Worm (Caenorhabditis elegans) whole organism, L4/young adult: ENCODE results near the gene pcca-1.

Experiments
- W03F9.2 ChIP-seq: fragments of 150-350 bp; optimal IDR thresholded peaks from 2 replicates; lab custom pipeline; 2014; ENCODE audit warnings: missing biosample characterization, missing genetic modification characterization
- dao-5 ChIP-seq: sonication (generic microtip); optimal IDR thresholded peaks from 2 replicates; lab custom pipeline; 2016; ENCODE audit warnings: missing genotype, missing genetic modification characterization, moderate library complexity, missing compliant biosample characterization
- him-1 ChIP-seq: sonication (generic microtip); optimal IDR thresholded peaks from 2 replicates; lab custom pipeline; 2016; ENCODE audit warnings: missing genotype, missing genetic modification reagents, missing genetic modification characterization, missing compliant biosample characterization

The pcca-1 gene

ce11 chrX:7645313-7645712, 15.5 kb downstream of the pcca-1 start, which contains the start of gene F26A10.2:
Gene F26A10.2, minus strand, starts transcription at chrX:7645413.
- no peak for TF ChIP-seq him-1 (tag; lab: Kevin White, UChicago)
- no peak for TF ChIP-seq dao-5 (tag; lab: Kevin White, UChicago)
- TF ChIP-seq W03F9.2 (tag; lab: Kevin White, UChicago), result no peak

DNA sequence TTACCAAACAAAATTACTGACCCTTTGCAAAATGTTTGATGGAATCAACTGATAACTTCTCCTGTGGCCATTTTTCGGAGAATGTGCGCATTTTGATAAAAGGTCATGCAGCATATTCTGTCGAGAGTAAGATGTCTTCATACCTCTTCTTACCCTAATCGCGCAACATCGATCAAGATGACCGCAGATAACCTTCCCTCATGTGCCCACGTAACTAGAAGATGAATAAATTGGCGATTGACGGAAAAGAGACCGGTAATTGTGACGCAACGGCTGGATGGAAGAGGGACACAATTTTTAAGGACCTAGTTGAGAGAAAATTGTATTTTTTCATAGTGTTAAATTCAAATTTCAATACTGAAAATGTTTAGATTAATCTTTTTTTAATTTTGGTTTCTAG, 20.0 kb downstream of the pcca-1 start:
- TF ChIP-seq him-1 (tag; lab: Kevin White, UChicago) (no peak), dao-5 (tag; lab: Kevin White, UChicago) (no peak), W03F9.2 (tag; lab: Kevin White, UChicago) (no peak)

DNA sequence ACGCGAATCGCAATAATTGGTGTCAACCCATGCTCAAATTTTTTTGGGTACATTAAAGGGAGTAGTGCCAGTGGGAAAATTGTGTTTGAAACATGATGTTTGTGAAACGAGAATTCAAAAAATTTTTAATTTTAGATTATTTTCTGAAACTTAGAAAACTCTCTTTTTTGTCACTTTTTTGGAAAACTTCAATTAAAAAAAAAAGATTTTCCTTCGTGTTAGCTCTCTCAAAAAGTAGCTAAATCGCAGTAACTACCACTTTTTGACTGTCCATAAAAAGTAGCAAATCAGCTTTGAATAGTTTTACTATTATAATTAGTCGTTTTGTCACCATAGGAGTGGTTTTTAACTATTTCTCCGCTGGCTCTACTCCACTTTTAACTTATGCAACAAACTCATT, 20.4 kb downstream of the pcca-1 start:
- TF ChIP-seq dao-5 (tag; lab: Kevin White, UChicago) (no peak), W03F9.2 (tag; lab: Kevin White, UChicago) (no peak), him-1 (tag; lab: Kevin White, UChicago) (no peak)

ce11 chrX:7638790-7639189, 22.0 kb downstream of the pcca-1 start:
- TF ChIP-seq dao-5 (tag; lab: Kevin White, UChicago) (no peak), him-1 (tag; lab: Kevin White, UChicago) (no peak), W03F9.2 (tag; lab: Kevin White, UChicago) (no peak)

- no peak for TF ChIP-seq dao-5 (tag; lab: Kevin White, UChicago)
- no peak for TF ChIP-seq W03F9.2 (tag; lab: Kevin White, UChicago)
- TF ChIP-seq him-1 (tag; lab: Kevin White, UChicago), result no peak
Observed at ce11 chrX:7636037-7636436, 24.7 kb downstream of the pcca-1 start.

DNA sequence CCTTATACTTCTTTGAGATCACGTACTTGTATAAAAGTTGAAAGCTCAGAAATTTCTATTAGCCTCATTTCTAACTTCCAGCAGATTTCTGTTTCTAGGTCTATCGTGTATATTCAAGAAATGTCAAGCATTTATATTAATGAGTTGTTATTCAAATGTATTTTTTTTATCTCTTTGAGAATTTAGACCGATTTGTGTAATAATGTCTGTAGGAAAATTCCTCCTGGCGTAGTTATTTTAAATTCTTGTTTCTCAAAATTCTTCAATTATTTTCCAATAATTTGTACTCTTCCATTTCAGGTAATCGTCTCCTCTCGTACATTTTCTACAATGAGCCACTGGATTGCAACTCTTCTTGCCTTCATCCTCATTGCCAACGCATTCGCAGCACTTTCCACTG, 33.4 kb downstream of the pcca-1 start, which contains the start of gene nlp-61:
Gene nlp-61, plus strand, starts transcription at position 301 of the 400 bp plus-strand sequence.
- TF ChIP-seq dao-5 (tag; lab: Kevin White, UChicago), result no peak
- TF ChIP-seq W03F9.2 (tag; lab: Kevin White, UChicago), result no peak
- no peak for TF ChIP-seq him-1 (tag; lab: Kevin White, UChicago)

- TF ChIP-seq him-1 (tag; lab: Kevin White, UChicago) (no peak), dao-5 (tag; lab: Kevin White, UChicago) (no peak), W03F9.2 (tag; lab: Kevin White, UChicago) (no peak)
Observed at ce11 chrX:7614466-7614865, 46.3 kb downstream of the pcca-1 start.

ce11 chrX:7607982-7608381, 52.8 kb downstream of the pcca-1 start, which contains the start of gene twk-17:
Gene twk-17, minus strand, starts transcription at chrX:7608082.
- TF ChIP-seq dao-5 (tag; lab: Kevin White, UChicago), result no peak
- TF ChIP-seq him-1 (tag; lab: Kevin White, UChicago), result no peak
- TF ChIP-seq W03F9.2 (tag; lab: Kevin White, UChicago), result no peak
